Fruit fly (Drosophila melanogaster) whole organism, embryonic: ENCODE measurements around the gene CG14079.

ENCODE experiments used
- Ada2b ChIP-seq: fragments of 200-800 bp; sonication (Bioruptor generic); IDR thresholded peaks from 2 replicates; pipeline ENCODE4 v1.3.6; 2022; ENCODE audit warnings: missing biosample characterization, missing genetic modification characterization
- Bgb ChIP-seq: fragments of 200-800 bp; sonication (Bioruptor generic); IDR thresholded peaks from 2 replicates; pipeline ENCODE4 v1.3.6; 2022; ENCODE audit warnings: missing biosample characterization, missing genetic modification characterization; ENCODE audit not compliant: partially characterized antibody
- CG1024 ChIP-seq: fragments of 200-800 bp; sonication (Bioruptor generic); IDR thresholded peaks from 2 replicates; pipeline ENCODE4 v1.3.6; 2022; ENCODE audit warnings: missing biosample characterization, missing genetic modification characterization
- CG10431 ChIP-seq: fragments of 200-800 bp; sonication (Bioruptor generic); optimal IDR thresholded peaks from 3 replicates; lab custom pipeline; 2018; ENCODE audit warnings: missing biosample characterization, mild to moderate bottlenecking, missing genetic modification characterization
- CG10959 ChIP-seq: fragments of 200-800 bp; sonication (Bioruptor generic); IDR thresholded peaks from 2 replicates; pipeline ENCODE4 v1.3.6; 2022; ENCODE audit warnings: missing biosample characterization, missing genetic modification characterization
- CG11085 ChIP-seq: fragments of 200-800 bp; sonication (Bioruptor generic); IDR thresholded peaks from 2 replicates; pipeline ENCODE4 v1.3.6; 2022; ENCODE audit warnings: missing biosample characterization, missing genetic modification characterization
- CG11093 ChIP-seq: fragments of 200-800 bp; sonication (Bioruptor generic); IDR thresholded peaks from 3 replicates; pipeline ENCODE4 v1.3.6; 2022; ENCODE audit warnings: missing biosample characterization, missing genetic modification characterization
- CG1233 ChIP-seq: fragments of 200-800 bp; sonication (Bioruptor generic); optimal IDR thresholded peaks from 4 replicates; lab custom pipeline; 2018; ENCODE audit warnings: missing biosample characterization, mild to moderate bottlenecking, missing genetic modification characterization
- CG12744 ChIP-seq: fragments of 200-800 bp; sonication (Bioruptor generic); optimal IDR thresholded peaks from 2 replicates; lab custom pipeline; 2016; ENCODE audit warnings: missing biosample characterization, missing genetic modification characterization
- CG15601 ChIP-seq: fragments of 200-800 bp; sonication (Bioruptor generic); optimal IDR thresholded peaks from 3 replicates; lab custom pipeline; 2019; ENCODE audit warnings: missing biosample characterization, mild to moderate bottlenecking, missing genetic modification characterization, moderate library complexity
- CG15696 ChIP-seq: fragments of 200-800 bp; sonication (Bioruptor generic); optimal IDR thresholded peaks from 2 replicates; lab custom pipeline; 2019; ENCODE audit warnings: missing biosample characterization, mild to moderate bottlenecking, missing genetic modification characterization, moderate library complexity
- CG17385 ChIP-seq: fragments of 200-800 bp; sonication (Bioruptor generic); optimal IDR thresholded peaks from 3 replicates; lab custom pipeline; 2018; ENCODE audit warnings: missing biosample characterization, mild to moderate bottlenecking, missing genetic modification characterization
- CG17612 ChIP-seq: fragments of 200-800 bp; sonication (Bioruptor generic); IDR thresholded peaks from 2 replicates; pipeline ENCODE4 v1.3.6; 2022; ENCODE audit warnings: missing biosample characterization, missing genetic modification characterization
- CG17912 ChIP-seq: fragments of 200-800 bp; sonication (Bioruptor generic); optimal IDR thresholded peaks from 2 replicates; lab custom pipeline; 2018; ENCODE audit warnings: missing biosample characterization, mild to moderate bottlenecking, missing genetic modification characterization
- CG2202 ChIP-seq: fragments of 200-800 bp; sonication (Bioruptor generic); optimal IDR thresholded peaks from 2 replicates; lab custom pipeline; 2018; ENCODE audit warnings: missing biosample characterization, mild to moderate bottlenecking, missing genetic modification characterization
- CG2875 ChIP-seq: fragments of 200-800 bp; sonication (Bioruptor generic); optimal IDR thresholded peaks from 2 replicates; lab custom pipeline; 2017; ENCODE audit warnings: missing biosample characterization, mild to moderate bottlenecking, missing genetic modification characterization, missing genetic modification reagents
- CG30020 ChIP-seq: fragments of 200-800 bp; optimal IDR thresholded peaks from 2 replicates; lab custom pipeline; 2019; ENCODE audit warnings: missing biosample characterization, mild to moderate bottlenecking, missing genetic modification characterization, moderate library complexity
- CG31365 ChIP-seq: fragments of 200-800 bp; sonication (Bioruptor generic); optimal IDR thresholded peaks from 2 replicates; lab custom pipeline; 2018; ENCODE audit warnings: missing biosample characterization, mild to moderate bottlenecking, missing genetic modification characterization
- CG31441 ChIP-seq: fragments of 200-800 bp; sonication (Bioruptor generic); IDR thresholded peaks from 2 replicates; pipeline ENCODE4 v1.3.6; 2022; ENCODE audit warnings: missing biosample characterization, missing genetic modification characterization
- CG33213 ChIP-seq: fragments of 200-800 bp; sonication (Bioruptor generic); optimal IDR thresholded peaks from 3 replicates; lab custom pipeline; 2016; ENCODE audit warnings: missing biosample characterization, missing genetic modification characterization
- CG33557 ChIP-seq: fragments of 200-800 bp; sonication (Bioruptor generic); optimal IDR thresholded peaks from 2 replicates; lab custom pipeline; 2019; ENCODE audit warnings: missing biosample characterization, mild to moderate bottlenecking, missing genetic modification characterization, moderate library complexity
- CG4730 ChIP-seq: fragments of 200-800 bp; sonication (Bioruptor generic); IDR thresholded peaks from 2 replicates; pipeline ENCODE4 v1.3.6; 2022; ENCODE audit warnings: missing biosample characterization, missing genetic modification characterization
- CG9817 ChIP-seq: fragments of 200-800 bp; sonication (Bioruptor generic); optimal IDR thresholded peaks from 2 replicates; lab custom pipeline; 2018; ENCODE audit warnings: missing biosample characterization, mild to moderate bottlenecking, missing genetic modification characterization, moderate library complexity
- D19A ChIP-seq: fragments of 200-800 bp; optimal IDR thresholded peaks from 3 replicates; lab custom pipeline; 2019; ENCODE audit warnings: missing biosample characterization, mild to moderate bottlenecking, missing genetic modification characterization, moderate library complexity
- Doc3 ChIP-seq: fragments of 200-800 bp; sonication (Bioruptor generic); IDR thresholded peaks from 3 replicates; pipeline ENCODE4 v1.3.6; 2022; ENCODE audit warnings: missing biosample characterization, missing genetic modification characterization; ENCODE audit not compliant: partially characterized antibody
- Eip74EF ChIP-seq, 2 experiments: fragments of 200-800 bp in 1 of 2; fragments of >200 bp in 1 of 2; sonication (Bioruptor generic) in 1 of 2; optimal IDR thresholded peaks; 2 replicates each; lab custom pipeline; 2017 to 2019; ENCODE audit warnings: missing biosample characterization in 2 of 2, missing genetic modification characterization in 2 of 2, mild to moderate bottlenecking in 1 of 2, moderate library complexity in 1 of 2
- Gug ChIP-seq: fragments of 200-800 bp; sonication (Bioruptor generic); IDR thresholded peaks from 4 replicates; pipeline ENCODE4 v1.3.6; 2022; ENCODE audit warnings: missing biosample characterization, missing genetic modification characterization
- HLH4C ChIP-seq: fragments of 200-800 bp; sonication (Bioruptor generic); IDR thresholded peaks from 3 replicates; pipeline ENCODE4 v1.3.6; 2022; ENCODE audit warnings: missing biosample characterization, missing genetic modification characterization; ENCODE audit not compliant: partially characterized antibody
- Hmx ChIP-seq: fragments of 200-800 bp; sonication (Bioruptor generic); optimal IDR thresholded peaks from 2 replicates; lab custom pipeline; 2016; ENCODE audit warnings: missing biosample characterization, missing genetic modification characterization
- Hr3 ChIP-seq: fragments of 200-800 bp; sonication (Bioruptor generic); optimal IDR thresholded peaks from 3 replicates; lab custom pipeline; 2016; ENCODE audit warnings: missing biosample characterization, missing genetic modification characterization
- Hr51 ChIP-seq, 2 experiments: fragments of 200-800 bp; sonication (Bioruptor generic); optimal IDR thresholded peaks; 2 replicates in 1 of 2; 3 replicates in 1 of 2; lab custom pipeline; 2016 to 2018; ENCODE audit warnings: missing biosample characterization in 2 of 2, missing genetic modification characterization in 2 of 2, mild to moderate bottlenecking in 1 of 2, moderate library complexity in 1 of 2
- Pdp1 ChIP-seq, 2 experiments: fragments of 200-800 bp; sonication (Bioruptor generic); optimal IDR thresholded peaks; 3 replicates each; lab custom pipeline; 2016; ENCODE audit warnings: missing biosample characterization in 2 of 2, missing genetic modification characterization in 2 of 2, mild to moderate bottlenecking in 1 of 2, moderate library complexity in 1 of 2
- Six4 ChIP-seq: fragments of 200-800 bp; sonication (Bioruptor generic); optimal IDR thresholded peaks from 2 replicates; lab custom pipeline; 2016; ENCODE audit warnings: missing biosample characterization, missing genetic modification characterization
- crc ChIP-seq: fragments of 200-800 bp; sonication (Bioruptor generic); optimal IDR thresholded peaks from 2 replicates; lab custom pipeline; 2016; ENCODE audit warnings: missing biosample characterization, missing genetic modification characterization
- dimm ChIP-seq: fragments of 200-800 bp; sonication (Bioruptor generic); IDR thresholded peaks from 2 replicates; pipeline ENCODE4 v1.3.6; 2022; ENCODE audit warnings: missing biosample characterization, missing genetic modification characterization
- ems ChIP-seq: fragments of 200-800 bp; sonication (Bioruptor generic); optimal IDR thresholded peaks from 3 replicates; lab custom pipeline; 2016; ENCODE audit warnings: missing biosample characterization, missing genetic modification characterization
- fd96Cb ChIP-seq: fragments of 200-800 bp; sonication (Bioruptor generic); optimal IDR thresholded peaks from 2 replicates; lab custom pipeline; 2018; ENCODE audit warnings: missing biosample characterization, mild to moderate bottlenecking, missing genetic modification characterization, moderate library complexity
- jigr1 ChIP-seq: fragments of 200-800 bp; sonication (Bioruptor generic); IDR thresholded peaks from 3 replicates; pipeline ENCODE4 v1.3.6; 2022; ENCODE audit warnings: missing biosample characterization, missing genetic modification characterization
- kah ChIP-seq: fragments of 200-800 bp; sonication (Bioruptor generic); optimal IDR thresholded peaks from 2 replicates; lab custom pipeline; 2018; ENCODE audit warnings: missing biosample characterization, mild to moderate bottlenecking, missing genetic modification characterization
- klu ChIP-seq: fragments of 200-800 bp; sonication (Bioruptor generic); IDR thresholded peaks from 2 replicates; pipeline ENCODE4 v1.3.6; 2022; ENCODE audit warnings: missing biosample characterization, missing genetic modification characterization
- pnt ChIP-seq: fragments of 200-800 bp; sonication (Bioruptor generic); optimal IDR thresholded peaks from 3 replicates; lab custom pipeline; 2016; ENCODE audit warnings: missing biosample characterization, missing genetic modification characterization
- schlank ChIP-seq: fragments of 200-800 bp; sonication (Bioruptor generic); optimal IDR thresholded peaks from 2 replicates; lab custom pipeline; 2018; ENCODE audit warnings: missing biosample characterization, mild to moderate bottlenecking, missing genetic modification characterization
- shn ChIP-seq: fragments of 200-800 bp; sonication (Bioruptor generic); optimal IDR thresholded peaks from 3 replicates; lab custom pipeline; 2016; ENCODE audit warnings: missing biosample characterization, missing genetic modification characterization
- sima ChIP-seq: fragments of 200-800 bp; sonication (Bioruptor generic); optimal IDR thresholded peaks from 2 replicates; lab custom pipeline; 2016; ENCODE audit warnings: missing biosample characterization, missing genetic modification characterization
- tio ChIP-seq: fragments of 200-800 bp; sonication (Bioruptor generic); optimal IDR thresholded peaks from 2 replicates; lab custom pipeline; 2017; ENCODE audit warnings: missing biosample characterization, missing genetic modification characterization, inconsistent platforms
- tup ChIP-seq: fragments of 200-800 bp; sonication (Bioruptor generic); optimal IDR thresholded peaks from 2 replicates; lab custom pipeline; 2016; ENCODE audit warnings: missing biosample characterization, mild to moderate bottlenecking, missing genetic modification characterization, moderate library complexity
- twi ChIP-seq: fragments of 200-800 bp; optimal IDR thresholded peaks from 2 replicates; lab custom pipeline; 2019; ENCODE audit warnings: missing biosample characterization, mild to moderate bottlenecking, missing genetic modification characterization, moderate library complexity
- unpg ChIP-seq: fragments of 200-800 bp; sonication (Bioruptor generic); optimal IDR thresholded peaks from 3 replicates; lab custom pipeline; 2018; ENCODE audit warnings: missing biosample characterization, mild to moderate bottlenecking, missing genetic modification characterization, moderate library complexity

CG14079 gene

dm6 chr3L:19086364-19087200 lies 11.2 kb upstream of the CG14079 start, which contains the start of gene Mkp3 (continued):
- TF ChIP-seq CG10431 (GFP tag; lab: Kevin White, UChicago) = peak; percentile 58
- TF ChIP-seq CG4730 = peak; percentile 79
- peak; percentile 51 for TF ChIP-seq CG10959 (GFP tag; lab: Robert Waterston, UW)
- peak; percentile 87 for TF ChIP-seq Ada2b
- TF ChIP-seq kah (GFP tag; lab: Kevin White, UChicago) = peak; percentile 57
- peak; percentile 42 for TF ChIP-seq tup (GFP tag; lab: Kevin White, UChicago)
- no peak for TF ChIP-seq CG17912
- peak; percentile 5 for TF ChIP-seq ems (GFP tag; lab: Kevin White, UChicago)
- TF ChIP-seq Pdp1 (GFP tag; optimal IDR thresholded peaks at IDR 0.05; lab: Kevin White, UChicago) = peak in 1 of 2 experiments; percentile 29
- TF ChIP-seq CG33557 (GFP tag; lab: Kevin White, UChicago) = peak; percentile 70
- TF ChIP-seq CG15601 (tag; lab: Kevin White, UChicago) = peak; percentile 85
- TF ChIP-seq CG2202 (tag; lab: Kevin White, UChicago) = peak; percentile 55
- peak; percentile 81 for TF ChIP-seq tio (GFP tag; lab: Kevin White, UChicago)
- no peak for TF ChIP-seq CG33213 (GFP tag; lab: Kevin White, UChicago)
- TF ChIP-seq CG9817 = peak; percentile 77
- peak; percentile 83 for TF ChIP-seq CG11093 (GFP tag; lab: Robert Waterston, UW)
- no peak for TF ChIP-seq sima (GFP tag; lab: Kevin White, UChicago)
- peak; percentile 78 for TF ChIP-seq Six4
- TF ChIP-seq CG17385 = peak; percentile 85
- TF ChIP-seq fd96Cb = peak; percentile 76
- peak; percentile 94 for TF ChIP-seq unpg (GFP tag; lab: Kevin White, UChicago)
- peak; percentile 58 for TF ChIP-seq CG30020 (tag; lab: Kevin White, UChicago)
- TF ChIP-seq Bgb (GFP tag; lab: Robert Waterston, UW) = peak; percentile 44; the same call in 1 of the 2 replicates
- TF ChIP-seq CG15696 = peak; percentile 67
- peak; percentile 57 for TF ChIP-seq CG31365
- TF ChIP-seq CG17612 (GFP tag; lab: Robert Waterston, UW) = peak; percentile 65
- no peak; the same call in none of the 2 replicates for TF ChIP-seq klu (GFP tag; lab: Robert Waterston, UW)
- TF ChIP-seq pnt (GFP tag; lab: Kevin White, UChicago) = no peak
- peak; percentile 58 for TF ChIP-seq CG2875 (GFP tag; lab: Kevin White, UChicago)
- peak; percentile 86 for TF ChIP-seq D19A (tag; lab: Kevin White, UChicago)
- no peak for TF ChIP-seq shn (GFP tag; lab: Kevin White, UChicago)
- peak; percentile 61; the same call in 1 of the 2 replicates for TF ChIP-seq dimm (GFP tag; lab: Robert Waterston, UW)
- TF ChIP-seq Doc3 (GFP tag; lab: Robert Waterston, UW) = no peak
- TF ChIP-seq jigr1 (GFP tag; lab: Robert Waterston, UW) = no peak
- peak in 1 of 2 experiments; percentile 89 for TF ChIP-seq Eip74EF (GFP tag; optimal IDR thresholded peaks at IDR 0.05; lab: Kevin White, UChicago)
- peak; percentile 84 for TF ChIP-seq CG1233 (GFP tag; lab: Kevin White, UChicago)
- peak; percentile 66 for TF ChIP-seq schlank (tag; lab: Kevin White, UChicago)
- peak; percentile 95 for TF ChIP-seq CG31441
- peak; percentile 70 for TF ChIP-seq twi (tag; lab: Kevin White, UChicago)
- TF ChIP-seq Gug (GFP tag; lab: Robert Waterston, UW) = peak; percentile 72
- peak; percentile 35 to 95 for TF ChIP-seq Hr51 (GFP tag; optimal IDR thresholded peaks at IDR 0.05; lab: Kevin White, UChicago)
- TF ChIP-seq CG12744 (GFP tag; lab: Kevin White, UChicago) = no peak
- no peak for TF ChIP-seq HLH4C (GFP tag; lab: Robert Waterston, UW)
- no peak for TF ChIP-seq crc (GFP tag; lab: Kevin White, UChicago)
- TF ChIP-seq CG1024 (GFP tag; lab: Robert Waterston, UW) = peak; percentile 43; the same call in 1 of the 2 replicates
- no peak for TF ChIP-seq Hmx (GFP tag; lab: Kevin White, UChicago)
- TF ChIP-seq Hr3 (GFP tag; lab: Kevin White, UChicago) = peak; percentile 80
- TF ChIP-seq CG11085 (GFP tag; lab: Robert Waterston, UW) = peak; percentile 78
